Worm (Caenorhabditis elegans) whole organism, L1 larva: ENCODE measurements around the gene F29G9.1.

Experiments used
- C04F5.9 ChIP-seq: sonication (generic microtip); optimal IDR thresholded peaks from 2 replicates; lab custom pipeline; 2016; ENCODE audit warnings: missing genetic modification characterization, missing compliant biosample characterization
- ceh-63 ChIP-seq: fragments of 200-800 bp; sonication (Bioruptor generic); optimal IDR thresholded peaks from 2 replicates; lab custom pipeline; 2018; ENCODE audit warnings: mild to moderate bottlenecking, missing genetic modification characterization, missing compliant biosample characterization
- dpl-1 ChIP-seq, 3 experiments: fragments of 150-350 bp in 2 of 3; sonication (generic microtip) in 1 of 3; optimal IDR thresholded peaks; 2 replicates each; lab custom pipeline; 2014 to 2017; ENCODE audit warnings: missing biosample characterization in 3 of 3, missing genetic modification characterization in 3 of 3, missing genetic modification reagents in 3 of 3
- mdl-1 ChIP-seq, 2 experiments: fragments of 150-350 bp; optimal IDR thresholded peaks; 2 replicates each; lab custom pipeline; 2014 to 2017; ENCODE audit warnings: missing biosample characterization in 2 of 2, missing genetic modification characterization in 2 of 2, inconsistent platforms in 1 of 2
- pax-3 ChIP-seq: fragments of 200-800 bp; sonication (Bioruptor generic); optimal IDR thresholded peaks from 2 replicates; lab custom pipeline; 2018; ENCODE audit warnings: mild to moderate bottlenecking, missing genetic modification characterization, moderate library complexity, missing compliant biosample characterization
- snpc-4 ChIP-seq: fragments of 150-350 bp; optimal IDR thresholded peaks from 2 replicates; lab custom pipeline; 2014; ENCODE audit warnings: missing biosample characterization, missing genetic modification characterization
- unc-62 ChIP-seq: fragments of 150-350 bp; optimal IDR thresholded peaks from 2 replicates; lab custom pipeline; 2014; ENCODE audit warnings: missing biosample characterization, missing genetic modification reagents, missing genetic modification characterization
- unc-86 ChIP-seq: sonication (generic microtip); optimal IDR thresholded peaks from 2 replicates; lab custom pipeline; 2016; ENCODE audit warnings: missing genetic modification characterization, missing compliant biosample characterization
- unc-98 ChIP-seq: fragments of 200-800 bp; sonication (Bioruptor generic); IDR thresholded peaks from 2 replicates; pipeline ENCODE4 v1.3.6; 2022; ENCODE audit warnings: missing genetic modification characterization, missing compliant biosample characterization

ce11 chrV:6010642-6011041 is 28.3 kb upstream of the F29G9.1 start:
- TF ChIP-seq ceh-63 (GFP tag; lab: Kevin White, UChicago) (no peak), snpc-4 (tag; lab: Kevin White, UChicago) (no peak), unc-86 (tag; lab: Kevin White, UChicago) (no peak), mdl-1 (tag; optimal IDR thresholded peaks at IDR 0.05; lab: Kevin White, UChicago) (no peak), unc-98 (no peak), dpl-1 (GFP tag; optimal IDR thresholded peaks at IDR 0.05; lab: Kevin White, UChicago) (no peak), C04F5.9 (no peak), unc-62 (no peak), pax-3 (tag; lab: Kevin White, UChicago) (no peak)
